Worm (Caenorhabditis elegans) whole organism, L3 larva: Measurements from ENCODE around the gene K06H7.7.

Experiments
- ama-1 ChIP-seq: fragments of 150-350 bp; optimal IDR thresholded peaks from 2 replicates; lab custom pipeline; 2018
- ceh-82 ChIP-seq: fragments of 150-350 bp; optimal IDR thresholded peaks from 2 replicates; lab custom pipeline; 2014; ENCODE audit warnings: missing biosample characterization, missing genetic modification characterization
- egl-27 ChIP-seq: sonication (generic microtip); optimal IDR thresholded peaks from 4 replicates; lab custom pipeline; 2017; ENCODE audit warnings: missing biosample characterization, missing genetic modification reagents, missing genetic modification characterization
- elt-1 ChIP-seq: fragments of 150-350 bp; optimal IDR thresholded peaks from 2 replicates; lab custom pipeline; 2014; ENCODE audit warnings: missing biosample characterization, missing genetic modification characterization
- elt-2 ChIP-seq: sonication (generic microtip); optimal IDR thresholded peaks from 2 replicates; lab custom pipeline; 2016; ENCODE audit warnings: missing genetic modification reagents, mild to moderate bottlenecking, missing genetic modification characterization, missing compliant biosample characterization
- lsy-12 ChIP-seq: sonication (generic microtip); optimal IDR thresholded peaks from 2 replicates; lab custom pipeline; 2016; ENCODE audit warnings: mild to moderate bottlenecking, missing genetic modification characterization, missing compliant biosample characterization
- nhr-28 ChIP-seq: fragments of 150-350 bp; optimal IDR thresholded peaks from 2 replicates; lab custom pipeline; 2014; ENCODE audit warnings: missing biosample characterization, missing genetic modification characterization
- nhr-77 ChIP-seq: fragments of 150-350 bp; optimal IDR thresholded peaks from 2 replicates; lab custom pipeline; 2014; ENCODE audit warnings: missing biosample characterization, missing genetic modification characterization
- pha-4 ChIP-seq: fragments of 150-350 bp; optimal IDR thresholded peaks from 2 replicates; lab custom pipeline; 2014; ENCODE audit warnings: missing biosample characterization, missing genetic modification reagents, missing genetic modification characterization
- pqm-1 ChIP-seq: fragments of 150-350 bp; optimal IDR thresholded peaks from 2 replicates; lab custom pipeline; 2017; ENCODE audit warnings: missing biosample characterization, missing genetic modification characterization, inconsistent platforms
- sea-2 ChIP-seq: fragments of 150-350 bp; sonication (generic microtip); optimal IDR thresholded peaks from 4 replicates; lab custom pipeline; 2014; ENCODE audit warnings: missing biosample characterization, missing genetic modification reagents, missing genetic modification characterization
- tbx-2 ChIP-seq: sonication (generic microtip); optimal IDR thresholded peaks from 2 replicates; lab custom pipeline; 2016; ENCODE audit warnings: mild to moderate bottlenecking, missing genetic modification characterization, missing compliant biosample characterization
- unc-39 ChIP-seq: sonication (generic microtip); optimal IDR thresholded peaks from 4 replicates; lab custom pipeline; 2017; ENCODE audit warnings: missing biosample characterization, missing genetic modification characterization
- ztf-11 ChIP-seq: fragments of 150-350 bp; optimal IDR thresholded peaks from 2 replicates; lab custom pipeline; 2014; ENCODE audit warnings: missing biosample characterization, missing genetic modification characterization

- no peak for TF ChIP-seq sea-2 (GFP tag; lab: Kevin White, UChicago)
- no peak for TF ChIP-seq nhr-77 (tag; lab: Kevin White, UChicago)
- TF ChIP-seq unc-39 (tag; lab: Kevin White, UChicago) = no peak
- TF ChIP-seq tbx-2 = no peak
- no peak for TF ChIP-seq lsy-12
- no peak for TF ChIP-seq ceh-82
- no peak for TF ChIP-seq ama-1 (lab: Kevin White, UChicago)
- TF ChIP-seq elt-1 (tag; lab: Kevin White, UChicago) = no peak
- no peak for TF ChIP-seq egl-27 (tag; lab: Kevin White, UChicago)
- no peak for TF ChIP-seq nhr-28
- TF ChIP-seq ztf-11 = no peak
- no peak for TF ChIP-seq pqm-1 (tag; lab: Kevin White, UChicago)
- TF ChIP-seq pha-4 (tag; lab: Kevin White, UChicago) = peak; percentile 63
- TF ChIP-seq elt-2 = no peak
Observed at ce11 chrIII:8100960-8101359, 15.7 kb upstream of the K06H7.7 start, which contains the start of gene plk-1.
